Fruit fly (Drosophila melanogaster) whole organism, embryonic: Measurements from ENCODE around the gene Cip4.
A peak's percentile ranks its signal among the peaks of the same experiment; 100 is the strongest.

Source experiments
- ATbp ChIP-seq: fragments of 200-800 bp; sonication (Bioruptor generic); optimal IDR thresholded peaks from 2 replicates; lab custom pipeline; 2017; ENCODE audit warnings: missing biosample characterization, mild to moderate bottlenecking, missing genetic modification characterization, missing genetic modification reagents
- Ada2b ChIP-seq: fragments of 200-800 bp; sonication (Bioruptor generic); IDR thresholded peaks from 2 replicates; pipeline ENCODE4 v1.3.6; 2022; ENCODE audit warnings: missing biosample characterization, missing genetic modification characterization
- Awh ChIP-seq: fragments of 200-800 bp; sonication (Bioruptor generic); IDR thresholded peaks from 2 replicates; pipeline ENCODE4, ENCODE4 v1.3.6; 2022; ENCODE audit warnings: missing biosample characterization, missing genetic modification characterization
- Blimp-1 ChIP-seq: fragments of 200-800 bp; sonication (Bioruptor generic); optimal IDR thresholded peaks from 3 replicates; lab custom pipeline; 2018; ENCODE audit warnings: missing biosample characterization, missing genetic modification characterization, mild to moderate bottlenecking, moderate library complexity, missing genetic modification reagents
- Bteb2 ChIP-seq: fragments of 200-800 bp; sonication (Bioruptor generic); optimal IDR thresholded peaks from 2 replicates; lab custom pipeline; 2016; ENCODE audit warnings: missing biosample characterization, missing genetic modification characterization
- CG10147 ChIP-seq: fragments of 200-800 bp; sonication (Bioruptor generic); optimal IDR thresholded peaks from 2 replicates; lab custom pipeline; 2019; ENCODE audit warnings: missing biosample characterization, mild to moderate bottlenecking, missing genetic modification characterization, moderate library complexity
- CG11504 ChIP-seq: fragments of 200-800 bp; sonication (Bioruptor generic); optimal IDR thresholded peaks from 3 replicates; lab custom pipeline; 2019; ENCODE audit warnings: missing biosample characterization, mild to moderate bottlenecking, missing genetic modification characterization, moderate library complexity
- CG12071 ChIP-seq: fragments of 200-800 bp; sonication (Bioruptor generic); optimal IDR thresholded peaks from 3 replicates; lab custom pipeline; 2018; ENCODE audit warnings: missing biosample characterization, mild to moderate bottlenecking, missing genetic modification characterization
- CG14710 ChIP-seq: fragments of 200-800 bp; sonication (Bioruptor generic); optimal IDR thresholded peaks from 3 replicates; lab custom pipeline; 2019; ENCODE audit warnings: missing biosample characterization, mild to moderate bottlenecking, missing genetic modification characterization, moderate library complexity
- CG15601 ChIP-seq: fragments of 200-800 bp; sonication (Bioruptor generic); optimal IDR thresholded peaks from 3 replicates; lab custom pipeline; 2019; ENCODE audit warnings: missing biosample characterization, mild to moderate bottlenecking, missing genetic modification characterization, moderate library complexity
- CG15696 ChIP-seq: fragments of 200-800 bp; sonication (Bioruptor generic); optimal IDR thresholded peaks from 2 replicates; lab custom pipeline; 2019; ENCODE audit warnings: missing biosample characterization, mild to moderate bottlenecking, missing genetic modification characterization, moderate library complexity
- CG17361 ChIP-seq: fragments of 200-800 bp; sonication (Bioruptor generic); IDR thresholded peaks from 3 replicates; pipeline ENCODE4 v1.3.6; 2022; ENCODE audit warnings: missing biosample characterization, missing genetic modification characterization
- CG17385 ChIP-seq: fragments of 200-800 bp; sonication (Bioruptor generic); optimal IDR thresholded peaks from 3 replicates; lab custom pipeline; 2018; ENCODE audit warnings: missing biosample characterization, mild to moderate bottlenecking, missing genetic modification characterization
- CG17568 ChIP-seq: fragments of 200-800 bp; sonication (Bioruptor generic); optimal IDR thresholded peaks from 2 replicates; lab custom pipeline; 2018; ENCODE audit warnings: missing biosample characterization, mild to moderate bottlenecking, missing genetic modification characterization, moderate library complexity
- CG18476 ChIP-seq: fragments of 200-800 bp; sonication (Bioruptor generic); optimal IDR thresholded peaks from 2 replicates; lab custom pipeline; 2016; ENCODE audit warnings: missing biosample characterization, mild to moderate bottlenecking, missing genetic modification characterization
- CG18619 ChIP-seq: fragments of 200-800 bp; sonication (Bioruptor generic); optimal IDR thresholded peaks from 3 replicates; lab custom pipeline; 2017; ENCODE audit warnings: missing biosample characterization, mild to moderate bottlenecking, missing genetic modification characterization
- CG2202 ChIP-seq: fragments of 200-800 bp; sonication (Bioruptor generic); optimal IDR thresholded peaks from 2 replicates; lab custom pipeline; 2018; ENCODE audit warnings: missing biosample characterization, mild to moderate bottlenecking, missing genetic modification characterization
- CG2678 ChIP-seq: fragments of 200-800 bp; sonication (Bioruptor generic); optimal IDR thresholded peaks from 3 replicates; lab custom pipeline; 2019; ENCODE audit warnings: missing biosample characterization, mild to moderate bottlenecking, missing genetic modification characterization, moderate library complexity
- CG30403 ChIP-seq: fragments of 200-800 bp; sonication (Bioruptor generic); optimal IDR thresholded peaks from 3 replicates; lab custom pipeline; 2016; ENCODE audit warnings: missing biosample characterization, missing genetic modification characterization
- CG4424 ChIP-seq: fragments of 200-800 bp; sonication (Bioruptor generic); optimal IDR thresholded peaks from 3 replicates; lab custom pipeline; 2016; ENCODE audit warnings: missing biosample characterization, missing genetic modification characterization
- CG4820 ChIP-seq: fragments of 200-800 bp; sonication (Bioruptor generic); optimal IDR thresholded peaks from 3 replicates; lab custom pipeline; 2016; ENCODE audit warnings: missing biosample characterization, missing genetic modification characterization
- CG9727 ChIP-seq: fragments of 200-800 bp; sonication (Bioruptor generic); optimal IDR thresholded peaks from 3 replicates; lab custom pipeline; 2017; ENCODE audit warnings: missing biosample characterization, mild to moderate bottlenecking, missing genetic modification characterization
- D ChIP-seq, 2 experiments: fragments of 200-800 bp in 1 of 2; fragments of >200 bp in 1 of 2; sonication (Bioruptor generic) in 1 of 2; optimal IDR thresholded peaks; 2 replicates in 1 of 2; 3 replicates in 1 of 2; lab custom pipeline; 2017; ENCODE audit warnings: mild to moderate bottlenecking in 1 of 2, missing biosample characterization in 1 of 2, missing genetic modification characterization in 1 of 2, missing genetic modification reagents in 1 of 2
- D19A ChIP-seq: fragments of 200-800 bp; optimal IDR thresholded peaks from 3 replicates; lab custom pipeline; 2019; ENCODE audit warnings: missing biosample characterization, mild to moderate bottlenecking, missing genetic modification characterization, moderate library complexity
- Dad ChIP-seq: fragments of 200-800 bp; sonication (Bioruptor generic); optimal IDR thresholded peaks from 3 replicates; lab custom pipeline; 2016; ENCODE audit warnings: missing biosample characterization, missing genetic modification characterization
- H2.0 ChIP-seq: fragments of 200-800 bp; sonication (Bioruptor generic); IDR thresholded peaks from 2 replicates; pipeline ENCODE4 v1.3.6; 2022; ENCODE audit warnings: missing biosample characterization, missing genetic modification characterization
- Hand ChIP-seq: fragments of 200-800 bp; sonication (Bioruptor generic); optimal IDR thresholded peaks from 2 replicates; lab custom pipeline; 2017; ENCODE audit warnings: mild to moderate bottlenecking, missing biosample characterization, missing genetic modification reagents, missing genetic modification characterization
- HmgZ ChIP-seq: fragments of 200-800 bp; sonication (Bioruptor generic); optimal IDR thresholded peaks from 2 replicates; lab custom pipeline; 2018; ENCODE audit warnings: missing biosample characterization, mild to moderate bottlenecking, missing genetic modification characterization
- Hr51 ChIP-seq, 2 experiments: fragments of 200-800 bp; sonication (Bioruptor generic); optimal IDR thresholded peaks; 2 replicates in 1 of 2; 3 replicates in 1 of 2; lab custom pipeline; 2016 to 2018; ENCODE audit warnings: missing biosample characterization in 2 of 2, missing genetic modification characterization in 2 of 2, mild to moderate bottlenecking in 1 of 2, moderate library complexity in 1 of 2
- NC2β ChIP-seq: fragments of 200-800 bp; sonication (Bioruptor generic); optimal IDR thresholded peaks from 2 replicates; lab custom pipeline; 2016; ENCODE audit warnings: missing biosample characterization, missing genetic modification characterization
- Pdp1 ChIP-seq, 2 experiments: fragments of 200-800 bp; sonication (Bioruptor generic); optimal IDR thresholded peaks; 3 replicates each; lab custom pipeline; 2016; ENCODE audit warnings: missing biosample characterization in 2 of 2, missing genetic modification characterization in 2 of 2, mild to moderate bottlenecking in 1 of 2, moderate library complexity in 1 of 2
- Sin3A ChIP-seq: fragments of >200 bp; optimal IDR thresholded peaks from 2 replicates; lab custom pipeline; 2018
- Sox100B ChIP-seq: fragments of 200-800 bp; sonication (Bioruptor generic); optimal IDR thresholded peaks from 3 replicates; lab custom pipeline; 2018; ENCODE audit warnings: missing biosample characterization, mild to moderate bottlenecking, missing genetic modification characterization
- amos ChIP-seq: fragments of 200-800 bp; sonication (Bioruptor generic); IDR thresholded peaks from 2 replicates; pipeline ENCODE4 v1.3.6; 2022; ENCODE audit warnings: missing biosample characterization, missing genetic modification characterization; ENCODE audit not compliant: partially characterized antibody
- ase ChIP-seq: fragments of 200-800 bp; sonication (Bioruptor generic); IDR thresholded peaks from 3 replicates; pipeline ENCODE4 v1.3.6; 2022; ENCODE audit warnings: missing biosample characterization, missing genetic modification characterization
- ato ChIP-seq: fragments of 200-800 bp; sonication (Bioruptor generic); IDR thresholded peaks from 2 replicates; pipeline ENCODE4 v1.3.6; 2022; ENCODE audit warnings: missing biosample characterization, missing genetic modification characterization; ENCODE audit not compliant: partially characterized antibody
- bbx ChIP-seq: fragments of 200-800 bp; sonication (Bioruptor generic); IDR thresholded peaks from 2 replicates; pipeline ENCODE4 v1.3.6; 2022; ENCODE audit warnings: missing biosample characterization, missing genetic modification characterization; ENCODE audit not compliant: partially characterized antibody
- emc ChIP-seq: fragments of 200-800 bp; sonication (Bioruptor generic); optimal IDR thresholded peaks from 2 replicates; lab custom pipeline; 2016; ENCODE audit warnings: missing biosample characterization, missing genetic modification characterization
- eve ChIP-seq, 2 experiments: fragments of >200 bp; optimal IDR thresholded peaks; 2 replicates each; lab custom pipeline; 2017; ENCODE audit warnings: missing biosample characterization in 2 of 2, missing genetic modification characterization in 2 of 2
- fd96Cb ChIP-seq: fragments of 200-800 bp; sonication (Bioruptor generic); optimal IDR thresholded peaks from 2 replicates; lab custom pipeline; 2018; ENCODE audit warnings: missing biosample characterization, mild to moderate bottlenecking, missing genetic modification characterization, moderate library complexity
- grn ChIP-seq: fragments of 200-800 bp; sonication (Bioruptor generic); optimal IDR thresholded peaks from 3 replicates; lab custom pipeline; 2017; ENCODE audit warnings: missing biosample characterization, missing genetic modification characterization
- luna ChIP-seq: fragments of 200-800 bp; sonication (Bioruptor generic); optimal IDR thresholded peaks from 2 replicates; lab custom pipeline; 2016; ENCODE audit warnings: missing biosample characterization, missing genetic modification characterization
- nerfin-1 ChIP-seq: fragments of 200-800 bp; sonication (Bioruptor generic); optimal IDR thresholded peaks from 3 replicates; lab custom pipeline; 2019; ENCODE audit warnings: missing biosample characterization, mild to moderate bottlenecking, missing genetic modification characterization, moderate library complexity
- nerfin-2 ChIP-seq: fragments of 200-800 bp; sonication (Bioruptor generic); IDR thresholded peaks from 2 replicates; pipeline ENCODE4 v1.3.6; 2022; ENCODE audit warnings: missing biosample characterization, missing genetic modification characterization; ENCODE audit not compliant: partially characterized antibody
- oc ChIP-seq: fragments of 200-800 bp; sonication (Bioruptor generic); optimal IDR thresholded peaks from 2 replicates; lab custom pipeline; 2018; ENCODE audit warnings: missing biosample characterization, mild to moderate bottlenecking, missing genetic modification characterization, moderate library complexity
- otp ChIP-seq: fragments of 200-800 bp; sonication (Bioruptor generic); IDR thresholded peaks from 3 replicates; pipeline ENCODE4, ENCODE4 v1.3.6; 2022; ENCODE audit warnings: missing biosample characterization, missing genetic modification characterization
- so ChIP-seq: fragments of 200-800 bp; sonication (Bioruptor generic); IDR thresholded peaks from 3 replicates; pipeline ENCODE4 v1.3.6; 2022; ENCODE audit warnings: missing biosample characterization, missing genetic modification characterization
- tio ChIP-seq: fragments of 200-800 bp; sonication (Bioruptor generic); optimal IDR thresholded peaks from 2 replicates; lab custom pipeline; 2017; ENCODE audit warnings: missing biosample characterization, missing genetic modification characterization, inconsistent platforms
- trh ChIP-seq: fragments of 200-800 bp; sonication (Bioruptor generic); optimal IDR thresholded peaks from 2 replicates; lab custom pipeline; 2016; ENCODE audit warnings: missing biosample characterization, missing genetic modification characterization

The Cip4 gene

DNA sequence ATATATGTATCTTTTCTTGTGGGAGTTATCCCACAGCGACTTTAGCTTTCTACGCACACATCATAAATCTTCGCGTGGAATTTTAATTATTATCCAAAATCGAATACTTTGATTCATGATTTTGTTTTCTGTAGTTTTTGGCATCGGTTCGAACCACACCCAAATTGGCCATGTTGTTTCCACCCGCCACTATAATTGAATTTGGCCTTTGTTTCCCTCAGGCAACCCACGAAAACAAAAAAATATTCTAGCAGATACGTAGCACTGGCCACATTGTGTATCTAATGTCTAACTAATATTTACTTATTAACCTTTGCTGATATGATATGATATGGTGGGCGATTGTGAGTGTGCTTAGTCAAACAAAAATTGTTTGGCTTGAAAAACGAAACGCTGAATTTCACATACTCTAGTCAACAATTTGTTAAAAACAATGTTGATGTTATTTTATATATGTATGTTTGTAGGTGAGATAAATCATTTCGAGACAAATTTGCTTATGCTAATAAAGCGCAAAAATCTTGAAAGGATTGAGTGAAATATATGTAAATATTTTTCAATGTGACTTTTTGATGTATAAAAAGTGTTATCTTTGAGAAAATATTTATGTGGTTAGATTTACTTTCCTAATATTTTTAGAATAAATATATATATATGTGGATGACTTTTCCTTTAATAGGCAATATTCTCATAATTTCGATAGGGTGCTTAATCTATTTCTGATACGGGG is 8.8 kb downstream of the Cip4 start (continued):
- TF ChIP-seq CG17568 (GFP tag; lab: Kevin White, UChicago) = peak; percentile 20
- peak; percentile 8 for TF ChIP-seq CG2202 (tag; lab: Kevin White, UChicago)
- peak; percentile 42 for TF ChIP-seq CG9727 (GFP tag; lab: Kevin White, UChicago)
- TF ChIP-seq CG2678 = peak; percentile 65
- TF ChIP-seq D (optimal IDR thresholded peaks at IDR 0.05; lab: Kevin White, UChicago) = no peak
- peak; percentile 22 for TF ChIP-seq D (GFP tag; optimal IDR thresholded peaks at IDR 0.05; lab: Kevin White, UChicago)
- TF ChIP-seq nerfin-1 (tag; lab: Kevin White, UChicago) = peak; percentile 18
- no peak for TF ChIP-seq Sin3A (lab: Kevin White, UChicago)
- TF ChIP-seq CG15601 = peak; percentile 42
- peak; percentile 13 for TF ChIP-seq CG15696
- TF ChIP-seq Hr51 (GFP tag; optimal IDR thresholded peaks at IDR 0.05; lab: Kevin White, UChicago) = peak in 1 of 2 experiments; percentile 54
- peak; percentile 41 for TF ChIP-seq CG17385 (GFP tag; lab: Kevin White, UChicago)
- TF ChIP-seq Hand (GFP tag; lab: Kevin White, UChicago) = peak; percentile 12
- TF ChIP-seq CG17361 = peak; percentile 69; the same call in 1 of the 3 replicates
- TF ChIP-seq CG10147 (GFP tag; lab: Kevin White, UChicago) = peak; percentile 12
- peak; percentile 14 for TF ChIP-seq CG18476 (GFP tag; lab: Kevin White, UChicago)
- TF ChIP-seq luna = no peak
- peak; percentile 3 for TF ChIP-seq CG30403 (GFP tag; lab: Kevin White, UChicago)
- peak; percentile 41 for TF ChIP-seq Blimp-1
- no peak for TF ChIP-seq ato (GFP tag; lab: Robert Waterston, UW)
- TF ChIP-seq CG18619 (GFP tag; lab: Kevin White, UChicago) = peak; percentile 15
- TF ChIP-seq so (GFP tag; lab: Robert Waterston, UW) = no peak
- no peak for TF ChIP-seq amos
- TF ChIP-seq emc (GFP tag; lab: Kevin White, UChicago) = no peak
- TF ChIP-seq grn = peak; percentile 5
- peak; percentile 13 for TF ChIP-seq fd96Cb
- TF ChIP-seq D19A (tag; lab: Kevin White, UChicago) = peak; percentile 98
- TF ChIP-seq CG14710 = peak; percentile 34
- no peak for TF ChIP-seq H2.0
- TF ChIP-seq tio = peak; percentile 24
- peak; percentile 54 for TF ChIP-seq Sox100B (GFP tag; lab: Kevin White, UChicago)

DNA sequence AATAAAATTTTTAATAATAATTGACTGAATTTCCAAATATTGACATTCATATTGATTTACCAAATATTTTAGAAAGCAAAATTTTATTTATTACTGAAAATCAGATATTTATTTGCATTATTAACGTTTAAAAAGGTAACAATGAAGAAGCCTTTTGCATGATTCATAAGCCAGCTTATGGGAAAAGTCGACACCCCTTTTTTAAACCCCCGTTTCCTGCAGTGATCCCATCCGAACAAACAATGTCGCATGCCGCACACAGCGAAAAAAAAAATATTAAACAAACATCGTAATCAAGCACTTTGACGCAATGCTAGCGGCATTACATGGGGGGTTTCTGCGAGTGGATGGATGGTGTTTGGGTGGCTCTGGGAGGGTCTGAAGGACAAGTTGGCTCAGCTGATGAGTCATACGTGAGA is 10.2 kb downstream of the Cip4 start:
- peak; percentile 19 for TF ChIP-seq Bteb2 (GFP tag; lab: Kevin White, UChicago)
- TF ChIP-seq trh (GFP tag; lab: Kevin White, UChicago) = no peak
- no peak for TF ChIP-seq eve (GFP tag; optimal IDR thresholded peaks at IDR 0.05; lab: Kevin White, UChicago)
- no peak for TF ChIP-seq Dad (GFP tag; lab: Kevin White, UChicago)
- peak; percentile 59 for TF ChIP-seq oc (tag; lab: Kevin White, UChicago)
- TF ChIP-seq CG4424 (GFP tag; lab: Kevin White, UChicago) = no peak
- TF ChIP-seq CG12071 (GFP tag; lab: Kevin White, UChicago) = peak; percentile 65
- no peak for TF ChIP-seq nerfin-2 (GFP tag; lab: Robert Waterston, UW)
- peak; percentile 34; the same call in 1 of the 2 replicates for TF ChIP-seq Ada2b (GFP tag; lab: Robert Waterston, UW)
- TF ChIP-seq CG17568 (GFP tag; lab: Kevin White, UChicago) = peak; percentile 4
- peak; percentile 69 for TF ChIP-seq ATbp (GFP tag; lab: Kevin White, UChicago)
- no peak for TF ChIP-seq CG4820 (GFP tag; lab: Kevin White, UChicago)
- TF ChIP-seq CG11504 (tag; lab: Kevin White, UChicago) = peak; percentile 57
- peak; percentile 19 for TF ChIP-seq NC2β
- TF ChIP-seq Awh (GFP tag; lab: Robert Waterston, UW) = 0 out of 2 replicates have a peak, but pooled peaks have one; percentile 30
- TF ChIP-seq HmgZ = no peak
- no peak for TF ChIP-seq bbx
- no peak for TF ChIP-seq H2.0
- peak; percentile 19 to 43 for TF ChIP-seq Pdp1 (GFP tag; optimal IDR thresholded peaks at IDR 0.05; lab: Kevin White, UChicago)
- TF ChIP-seq ase (GFP tag; lab: Robert Waterston, UW) = no peak
- TF ChIP-seq otp (GFP tag; lab: Robert Waterston, UW) = no peak
